Worm (Caenorhabditis elegans) whole organism, mixed stage, embryonic: ENCODE measurements around the gene msp-36.

Experiments
- M03D4.4 ChIP-seq: sonication (generic microtip); optimal IDR thresholded peaks from 2 replicates; lab custom pipeline; 2017; ENCODE audit warnings: mild to moderate bottlenecking, missing genetic modification characterization, missing compliant biosample characterization
- bed-3 ChIP-seq: fragments of 200-800 bp; sonication (Bioruptor generic); optimal IDR thresholded peaks from 3 replicates; lab custom pipeline; 2018; ENCODE audit warnings: mild to moderate bottlenecking, missing genetic modification characterization, moderate library complexity, missing compliant biosample characterization
- blmp-1 ChIP-seq: fragments of 150-350 bp; optimal IDR thresholded peaks from 2 replicates; lab custom pipeline; 2014; ENCODE audit warnings: missing biosample characterization, missing genetic modification characterization
- ceh-39 ChIP-seq: fragments of 150-350 bp; optimal IDR thresholded peaks from 2 replicates; lab custom pipeline; 2014; ENCODE audit warnings: missing biosample characterization, missing genetic modification characterization
- ceh-43 ChIP-seq: fragments of 200-800 bp; sonication (Bioruptor generic); optimal IDR thresholded peaks from 2 replicates; lab custom pipeline; 2018; ENCODE audit warnings: mild to moderate bottlenecking, missing genetic modification characterization, moderate library complexity, missing compliant biosample characterization
- ceh-83 ChIP-seq: fragments of 200-800 bp; sonication (Bioruptor generic); optimal IDR thresholded peaks from 2 replicates; lab custom pipeline; 2018; ENCODE audit warnings: mild to moderate bottlenecking, missing genetic modification characterization, missing compliant biosample characterization
- ces-1 ChIP-seq: fragments of 150-350 bp; optimal IDR thresholded peaks from 2 replicates; lab custom pipeline; 2014; ENCODE audit warnings: missing biosample characterization, missing genetic modification reagents, missing genetic modification characterization
- cnd-1 ChIP-seq: fragments of 200-800 bp; sonication (Bioruptor generic); optimal IDR thresholded peaks from 2 replicates; lab custom pipeline; 2018; ENCODE audit warnings: mild to moderate bottlenecking, missing genetic modification characterization, missing compliant biosample characterization
- elt-1 ChIP-seq: sonication (generic microtip); optimal IDR thresholded peaks from 2 replicates; lab custom pipeline; 2017; ENCODE audit warnings: missing genetic modification characterization, mild to moderate bottlenecking, missing compliant biosample characterization, antibody characterized with exemption, moderate library complexity, borderline replicate concordance; ENCODE audit not compliant: insufficient read depth
- elt-3 ChIP-seq: fragments of 150-350 bp; optimal IDR thresholded peaks from 2 replicates; lab custom pipeline; 2014; ENCODE audit warnings: missing biosample characterization, missing genetic modification characterization
- flh-1 ChIP-seq: fragments of 200-800 bp; sonication (Bioruptor generic); optimal IDR thresholded peaks from 2 replicates; lab custom pipeline; 2018; ENCODE audit warnings: mild to moderate bottlenecking, missing genetic modification characterization, moderate library complexity, missing compliant biosample characterization
- ham-2 ChIP-seq: fragments of 200-800 bp; sonication (Bioruptor generic); optimal IDR thresholded peaks from 2 replicates; lab custom pipeline; 2018; ENCODE audit warnings: mild to moderate bottlenecking, missing genetic modification characterization, missing compliant biosample characterization
- hlh-1 ChIP-seq: fragments of 150-350 bp; optimal IDR thresholded peaks from 2 replicates; lab custom pipeline; 2014; ENCODE audit warnings: missing biosample characterization, missing genetic modification reagents, missing genetic modification characterization
- lin-13 ChIP-seq: fragments of 150-350 bp; optimal IDR thresholded peaks from 2 replicates; lab custom pipeline; 2014; ENCODE audit warnings: missing biosample characterization, missing genetic modification characterization
- lin-32 ChIP-seq: fragments of 200-800 bp; sonication (Bioruptor generic); optimal IDR thresholded peaks from 2 replicates; lab custom pipeline; 2018; ENCODE audit warnings: mild to moderate bottlenecking, missing genetic modification characterization, missing compliant biosample characterization
- lsy-2 ChIP-seq: fragments of 150-350 bp; optimal IDR thresholded peaks from 2 replicates; lab custom pipeline; 2014; ENCODE audit warnings: missing biosample characterization, missing genetic modification characterization
- mab-5 ChIP-seq: fragments of 150-350 bp; optimal IDR thresholded peaks from 2 replicates; lab custom pipeline; 2014; ENCODE audit warnings: missing biosample characterization, missing genetic modification characterization
- mep-1 ChIP-seq: fragments of 150-350 bp; optimal IDR thresholded peaks from 2 replicates; lab custom pipeline; 2017; ENCODE audit warnings: missing biosample characterization, missing genetic modification reagents, missing genetic modification characterization, inconsistent platforms
- mls-2 ChIP-seq: sonication (generic microtip); optimal IDR thresholded peaks from 2 replicates; lab custom pipeline; 2016; ENCODE audit warnings: mild to moderate bottlenecking, missing genetic modification characterization, moderate library complexity, missing compliant biosample characterization
- nhr-12 ChIP-seq: fragments of 150-350 bp; optimal IDR thresholded peaks from 2 replicates; lab custom pipeline; 2014; ENCODE audit warnings: missing biosample characterization, missing genetic modification characterization
- nhr-237 ChIP-seq: fragments of 150-350 bp; optimal IDR thresholded peaks from 2 replicates; lab custom pipeline; 2014; ENCODE audit warnings: missing biosample characterization, missing genetic modification characterization
- nhr-28 ChIP-seq: fragments of 150-350 bp; optimal IDR thresholded peaks from 2 replicates; lab custom pipeline; 2014; ENCODE audit warnings: missing biosample characterization, missing genetic modification characterization
- nhr-76 ChIP-seq: sonication (generic microtip); optimal IDR thresholded peaks from 2 replicates; lab custom pipeline; 2017; ENCODE audit warnings: missing biosample characterization, missing genetic modification characterization
- snpc-4 ChIP-seq: fragments of 150-350 bp; optimal IDR thresholded peaks from 2 replicates; lab custom pipeline; 2014; ENCODE audit warnings: missing biosample characterization, missing genetic modification characterization
- sptf-1 ChIP-seq: sonication (generic microtip); optimal IDR thresholded peaks from 2 replicates; lab custom pipeline; 2017; ENCODE audit warnings: mild to moderate bottlenecking, missing genetic modification characterization, moderate library complexity, missing compliant biosample characterization
- tbx-8 ChIP-seq: fragments of 200-800 bp; sonication (Bioruptor generic); optimal IDR thresholded peaks from 2 replicates; lab custom pipeline; 2018; ENCODE audit warnings: mild to moderate bottlenecking, missing genetic modification characterization, moderate library complexity, missing compliant biosample characterization
- unc-120 ChIP-seq: sonication (generic microtip); optimal IDR thresholded peaks from 2 replicates; lab custom pipeline; 2017; ENCODE audit warnings: missing genetic modification characterization, missing compliant biosample characterization; ENCODE audit not compliant: poor library complexity, severe bottlenecking
- unc-39 ChIP-seq: fragments of 150-350 bp; optimal IDR thresholded peaks from 2 replicates; lab custom pipeline; 2014; ENCODE audit warnings: missing biosample characterization, missing genetic modification characterization
- unc-62 ChIP-seq: fragments of 150-350 bp; optimal IDR thresholded peaks from 2 replicates; lab custom pipeline; 2014; ENCODE audit warnings: missing biosample characterization, missing genetic modification reagents, missing genetic modification characterization
- zip-8 ChIP-seq: fragments of 150-350 bp; optimal IDR thresholded peaks from 2 replicates; lab custom pipeline; 2014; ENCODE audit warnings: missing biosample characterization, missing genetic modification characterization
- ztf-11 ChIP-seq: fragments of 150-350 bp; optimal IDR thresholded peaks from 2 replicates; lab custom pipeline; 2014; ENCODE audit warnings: missing biosample characterization, missing genetic modification characterization

msp-36 gene

ce11 chrIV:10095171-10095570, at the start of gene msp-36, which contains the start of gene C04G2.5:
msp-36 (plus strand) TSS chrIV:10095433.
C04G2.5 (minus strand) TSS chrIV:10095271.
- TF ChIP-seq cnd-1 (no peak), unc-39 (tag; lab: Kevin White, UChicago) (no peak), ceh-39 (tag; lab: Kevin White, UChicago) (no peak), lin-13 (no peak), blmp-1 (tag; lab: Kevin White, UChicago) (no peak), tbx-8 (GFP tag; lab: Kevin White, UChicago) (no peak), M03D4.4 (no peak), bed-3 (GFP tag; lab: Kevin White, UChicago) (no peak), flh-1 (GFP tag; lab: Kevin White, UChicago) (no peak), zip-8 (tag; lab: Kevin White, UChicago) (no peak), elt-1 (tag; lab: Kevin White, UChicago) (no peak)

- TF ChIP-seq lin-32 (GFP tag; lab: Kevin White, UChicago): no peak
- TF ChIP-seq flh-1 (GFP tag; lab: Kevin White, UChicago): no peak
- no peak for TF ChIP-seq zip-8 (tag; lab: Kevin White, UChicago)
- TF ChIP-seq ceh-43: no peak
- TF ChIP-seq tbx-8 (GFP tag; lab: Kevin White, UChicago): no peak
- TF ChIP-seq hlh-1 (tag; lab: Kevin White, UChicago): no peak
- no peak for TF ChIP-seq nhr-28 (tag; lab: Kevin White, UChicago)
- TF ChIP-seq lsy-2 (tag; lab: Kevin White, UChicago): no peak
These were observed 49.2 kb upstream of the msp-36 start for ce11 chrIV:10046005-10046404.

- TF ChIP-seq unc-39 (tag; lab: Kevin White, UChicago): no peak
- no peak for TF ChIP-seq cnd-1
- TF ChIP-seq snpc-4 (tag; lab: Kevin White, UChicago): no peak
These were observed 48.1 kb upstream of the msp-36 start, which contains the start of gene T04B2.3 for ce11 chrIV:10047108-10047507. T04B2.3 (plus strand) TSS chrIV:10047408.

- no peak for TF ChIP-seq ham-2 (GFP tag; lab: Kevin White, UChicago)
- TF ChIP-seq snpc-4 (tag; lab: Kevin White, UChicago): no peak
- peak; percentile 1 for TF ChIP-seq elt-1 (tag; lab: Kevin White, UChicago)
- TF ChIP-seq mep-1 (tag; lab: Kevin White, UChicago): no peak
- no peak for TF ChIP-seq ces-1 (GFP tag; lab: Kevin White, UChicago)
- TF ChIP-seq mls-2 (tag; lab: Kevin White, UChicago): no peak
- no peak for TF ChIP-seq ceh-83 (GFP tag; lab: Kevin White, UChicago)
- no peak for TF ChIP-seq zip-8 (tag; lab: Kevin White, UChicago)
- TF ChIP-seq unc-39 (tag; lab: Kevin White, UChicago): no peak
- no peak for TF ChIP-seq nhr-237 (tag; lab: Kevin White, UChicago)
- TF ChIP-seq hlh-1 (tag; lab: Kevin White, UChicago): peak; percentile 29
- no peak for TF ChIP-seq lin-32 (GFP tag; lab: Kevin White, UChicago)
- TF ChIP-seq ceh-39 (tag; lab: Kevin White, UChicago): no peak
- peak; percentile 61 for TF ChIP-seq unc-120 (tag; lab: Kevin White, UChicago)
- TF ChIP-seq mab-5: no peak
- no peak for TF ChIP-seq unc-62 (GFP tag; lab: Kevin White, UChicago)
- no peak for TF ChIP-seq blmp-1 (tag; lab: Kevin White, UChicago)
- no peak for TF ChIP-seq nhr-76 (tag; lab: Kevin White, UChicago)
- no peak for TF ChIP-seq elt-3 (tag; lab: Kevin White, UChicago)
- no peak for TF ChIP-seq nhr-28 (tag; lab: Kevin White, UChicago)
- TF ChIP-seq ceh-43: no peak
These were observed 47.0 kb upstream of the msp-36 start for ce11 chrIV:10048268-10048667.

ce11 chrIV:10051088-10051487, 44.1 kb upstream of the msp-36 start, which contains the start of gene T04B2.8:
T04B2.8 (minus strand) TSS chrIV:10051188.
- TF ChIP-seq lin-32 (GFP tag; lab: Kevin White, UChicago) (no peak), flh-1 (GFP tag; lab: Kevin White, UChicago) (no peak), ham-2 (GFP tag; lab: Kevin White, UChicago) (no peak), nhr-28 (tag; lab: Kevin White, UChicago) (no peak)

ce11 chrIV:10053550-10053949, 41.7 kb upstream of the msp-36 start, which contains the start of gene srv-12:
srv-12 (minus strand) TSS chrIV:10053650.
- TF ChIP-seq blmp-1 (tag; lab: Kevin White, UChicago) (no peak), nhr-28 (tag; lab: Kevin White, UChicago) (no peak), nhr-12 (tag; lab: Kevin White, UChicago) (no peak), sptf-1 (tag; lab: Kevin White, UChicago) (no peak), ham-2 (GFP tag; lab: Kevin White, UChicago) (no peak), unc-39 (tag; lab: Kevin White, UChicago) (no peak), cnd-1 (no peak), ces-1 (GFP tag; lab: Kevin White, UChicago) (no peak), lsy-2 (tag; lab: Kevin White, UChicago) (no peak), ceh-39 (tag; lab: Kevin White, UChicago) (no peak), bed-3 (GFP tag; lab: Kevin White, UChicago) (no peak), lin-32 (GFP tag; lab: Kevin White, UChicago) (no peak), ztf-11 (tag; lab: Kevin White, UChicago) (no peak), flh-1 (GFP tag; lab: Kevin White, UChicago) (no peak), snpc-4 (tag; lab: Kevin White, UChicago) (no peak), unc-120 (tag; lab: Kevin White, UChicago) (no peak), ceh-43 (no peak), hlh-1 (tag; lab: Kevin White, UChicago) (no peak), mab-5 (no peak), tbx-8 (GFP tag; lab: Kevin White, UChicago) (no peak)
